Worm (Caenorhabditis elegans): ENCODE results near the gene vang-1.

vang-1 gene

DNA sequence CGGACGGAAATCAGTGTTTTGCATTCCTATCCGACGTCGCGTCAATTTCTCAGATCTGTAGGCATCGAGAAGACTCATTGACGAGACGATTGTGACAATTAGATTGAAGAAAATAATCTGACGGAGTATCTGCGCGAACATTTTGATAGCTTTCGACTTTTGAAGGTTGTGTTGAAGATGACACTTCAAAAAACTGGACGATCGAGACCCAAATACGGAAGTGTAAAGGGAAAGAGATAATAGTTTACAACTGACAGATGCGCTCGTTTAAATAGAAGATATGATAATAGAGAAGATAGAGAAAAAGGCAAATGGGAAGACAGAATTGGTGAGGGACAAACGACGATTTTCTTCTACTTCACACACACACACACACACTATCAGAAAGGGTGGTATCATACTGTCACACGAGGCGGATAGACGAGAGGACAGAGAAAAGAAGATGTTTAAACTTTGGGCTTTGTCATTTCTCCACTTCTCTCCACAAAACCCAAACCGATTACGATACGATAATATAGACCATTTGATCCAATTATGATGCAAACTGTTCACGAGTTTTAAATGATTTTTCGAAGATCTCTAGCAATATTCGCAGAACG lies 5.6 kb downstream of the vang-1 start, which contains the start of gene B0410.3 (continued):
- no peak for TF ChIP-seq egl-5 (tag; optimal IDR thresholded peaks at IDR 0.05)
- no peak for TF ChIP-seq ceh-16 (tag; optimal IDR thresholded peaks at IDR 0.05)
- TF ChIP-seq pha-4 (tag; optimal IDR thresholded peaks at IDR 0.05): no peak
- no peak for TF ChIP-seq ZK546.5 (tag; optimal IDR thresholded peaks at IDR 0.05)
- TF ChIP-seq aly-2 (tag; optimal IDR thresholded peaks at IDR 0.05): no peak
- no peak for TF ChIP-seq elt-2 (tag; optimal IDR thresholded peaks at IDR 0.05)
- TF ChIP-seq ztf-11 (tag; optimal IDR thresholded peaks at IDR 0.05): no peak
- TF ChIP-seq unc-39 (tag; optimal IDR thresholded peaks at IDR 0.05): no peak
- TF ChIP-seq elt-1 (tag; optimal IDR thresholded peaks at IDR 0.05): peak; percentile 76
- TF ChIP-seq nhr-23 (tag; optimal IDR thresholded peaks at IDR 0.05): peak; percentile 95
- peak; percentile 10 for TF ChIP-seq nfya-1 (tag; optimal IDR thresholded peaks at IDR 0.05; ENCODE audit: insufficient read depth)
- peak; percentile 60 for TF ChIP-seq fos-1 (tag; optimal IDR thresholded peaks at IDR 0.05)
- no peak for TF ChIP-seq pqm-1 (tag; optimal IDR thresholded peaks at IDR 0.05)
- no peak for TF ChIP-seq jun-1 (tag; optimal IDR thresholded peaks at IDR 0.05)
- TF ChIP-seq mdl-1 (tag; optimal IDR thresholded peaks at IDR 0.05): peak; percentile 52
- TF ChIP-seq lin-39 (tag; optimal IDR thresholded peaks at IDR 0.05): no peak
- TF ChIP-seq fkh-10 (GFP tag; optimal IDR thresholded peaks at IDR 0.05): no peak
- TF ChIP-seq nhr-67 (tag; optimal IDR thresholded peaks at IDR 0.05): no peak
- TF ChIP-seq nhr-12 (tag; optimal IDR thresholded peaks at IDR 0.05): no peak
- peak; percentile 8 for TF ChIP-seq nhr-76 (tag; optimal IDR thresholded peaks at IDR 0.05)
- TF ChIP-seq tbx-2 (tag; optimal IDR thresholded peaks at IDR 0.05): peak; percentile 35
- no peak for TF ChIP-seq snpc-4 (tag; optimal IDR thresholded peaks at IDR 0.05)

DNA sequence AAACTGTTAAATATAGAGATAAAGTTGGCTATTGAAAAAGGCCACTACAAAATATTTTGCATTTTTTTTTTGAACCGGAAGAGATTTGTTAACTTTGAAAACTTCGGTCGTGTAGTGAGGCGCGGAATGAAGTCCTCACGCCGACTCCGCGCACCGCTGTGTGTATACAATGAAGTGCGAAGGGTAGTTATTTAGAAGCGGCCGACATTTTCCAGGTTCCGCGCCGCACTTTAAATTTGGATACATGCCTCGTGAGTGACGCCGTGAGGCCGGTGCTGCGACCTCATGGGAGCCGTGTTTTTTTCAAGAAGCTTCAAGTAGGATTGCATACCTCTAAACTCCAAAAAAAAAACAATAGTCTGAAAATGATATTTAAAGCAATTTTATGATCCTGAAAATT lies 6.2 kb downstream of the vang-1 start:
- peak; percentile 92 for TF ChIP-seq snpc-4 (tag; optimal IDR thresholded peaks at IDR 0.05)
- TF ChIP-seq unc-39 (tag; optimal IDR thresholded peaks at IDR 0.05): no peak
- no peak for TF ChIP-seq egl-27 (tag; optimal IDR thresholded peaks at IDR 0.05)
- TF ChIP-seq elt-3 (tag; optimal IDR thresholded peaks at IDR 0.05): no peak
- no peak for TF ChIP-seq elt-2 (tag; optimal IDR thresholded peaks at IDR 0.05)
- TF ChIP-seq mdl-1 (tag; optimal IDR thresholded peaks at IDR 0.05): no peak

DNA sequence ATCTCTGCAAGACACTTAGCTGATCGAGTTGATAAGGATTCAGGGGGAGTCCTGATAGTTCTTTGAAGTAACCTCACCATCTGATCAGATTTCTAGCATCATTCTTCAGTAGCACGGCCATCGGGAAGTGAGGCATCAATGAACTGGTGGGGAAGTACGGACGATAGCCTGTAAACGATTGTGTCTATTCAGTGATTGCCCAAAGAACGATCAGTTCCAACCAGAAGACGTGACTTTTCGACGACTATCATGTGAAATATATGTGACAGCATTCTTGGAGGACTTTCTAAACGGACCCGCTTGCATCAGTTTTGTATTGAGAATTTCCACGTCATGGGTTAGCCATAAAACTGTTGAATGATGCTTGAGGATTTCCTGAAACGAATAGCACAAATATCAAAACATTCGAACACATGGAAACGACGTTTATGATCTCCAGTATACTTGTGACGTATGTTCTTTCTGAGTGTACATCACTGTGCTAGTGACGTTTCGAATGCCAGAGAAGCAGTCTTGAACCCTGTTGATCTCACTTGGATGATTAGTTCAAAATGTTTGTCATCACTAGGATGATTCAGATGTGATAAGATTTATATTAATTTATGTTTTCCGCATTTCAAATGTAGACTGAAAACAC lies 7.5 kb downstream of the vang-1 start:
- TF ChIP-seq nhr-23 (tag; optimal IDR thresholded peaks at IDR 0.05): peak; percentile 81
- TF ChIP-seq mml-1 (tag; optimal IDR thresholded peaks at IDR 0.05): no peak
- no peak for TF ChIP-seq lin-15B (tag; optimal IDR thresholded peaks at IDR 0.05)
- TF ChIP-seq egl-5 (tag; optimal IDR thresholded peaks at IDR 0.05): no peak
- no peak for TF ChIP-seq sea-2 (GFP tag; optimal IDR thresholded peaks at IDR 0.05)
- TF ChIP-seq daf-12 (tag; optimal IDR thresholded peaks at IDR 0.05): no peak
- no peak for TF ChIP-seq ama-1 (optimal IDR thresholded peaks at IDR 0.05)
- TF ChIP-seq hmg-11 (tag; optimal IDR thresholded peaks at IDR 0.05): no peak
- no peak for TF ChIP-seq zag-1 (tag; optimal IDR thresholded peaks at IDR 0.05)
- TF ChIP-seq elt-3 (tag; optimal IDR thresholded peaks at IDR 0.05): no peak
- peak; percentile 70 for TF ChIP-seq nhr-43 (tag; optimal IDR thresholded peaks at IDR 0.05; ENCODE audit: poor library complexity, severe bottlenecking)
- TF ChIP-seq snpc-4 (tag; optimal IDR thresholded peaks at IDR 0.05): no peak
- TF ChIP-seq nhr-237 (tag; optimal IDR thresholded peaks at IDR 0.05): no peak
- TF ChIP-seq eor-1 (tag; optimal IDR thresholded peaks at IDR 0.05): no peak
- TF ChIP-seq egl-27 (tag; optimal IDR thresholded peaks at IDR 0.05): no peak
- TF ChIP-seq nhr-67 (tag; optimal IDR thresholded peaks at IDR 0.05): no peak
- TF ChIP-seq fkh-2 (tag; optimal IDR thresholded peaks at IDR 0.05): no peak
- no peak for TF ChIP-seq unc-62 (GFP tag; optimal IDR thresholded peaks at IDR 0.05)
- TF ChIP-seq ceh-28 (tag; optimal IDR thresholded peaks at IDR 0.05): no peak
- no peak for TF ChIP-seq elt-1 (tag; optimal IDR thresholded peaks at IDR 0.05)
- TF ChIP-seq lsy-12 (tag; optimal IDR thresholded peaks at IDR 0.05): no peak
- TF ChIP-seq elt-2 (tag; optimal IDR thresholded peaks at IDR 0.05): no peak
- TF ChIP-seq ztf-11 (tag; optimal IDR thresholded peaks at IDR 0.05): no peak
- peak; percentile 38 for TF ChIP-seq tbx-2 (tag; optimal IDR thresholded peaks at IDR 0.05)
- TF ChIP-seq R02D3.7 (tag; optimal IDR thresholded peaks at IDR 0.05): no peak
- TF ChIP-seq nfya-1 (tag; optimal IDR thresholded peaks at IDR 0.05; ENCODE audit: insufficient read depth): no peak
